Fruit fly (Drosophila melanogaster) whole organism, embryonic: ENCODE measurements around the gene Tsen2.
A peak's percentile ranks its signal among the peaks of the same experiment; 100 is the strongest.

ENCODE experiments used
- Aef1 ChIP-seq: fragments of 200-800 bp; sonication (Bioruptor generic); IDR thresholded peaks from 3 replicates; pipeline ENCODE4 v1.3.6; 2022; ENCODE audit warnings: missing biosample characterization, missing genetic modification characterization
- CG10462 ChIP-seq: fragments of 200-800 bp; sonication (Bioruptor generic); optimal IDR thresholded peaks from 2 replicates; lab custom pipeline; 2016; ENCODE audit warnings: missing biosample characterization, missing genetic modification characterization
- CG11093 ChIP-seq: fragments of 200-800 bp; sonication (Bioruptor generic); IDR thresholded peaks from 3 replicates; pipeline ENCODE4 v1.3.6; 2022; ENCODE audit warnings: missing biosample characterization, missing genetic modification characterization
- CG12104 ChIP-seq: fragments of 200-800 bp; sonication (Bioruptor generic); optimal IDR thresholded peaks from 3 replicates; lab custom pipeline; 2016; ENCODE audit warnings: missing biosample characterization, missing genetic modification characterization
- CG14860 ChIP-seq: fragments of 200-800 bp; sonication (Bioruptor generic); IDR thresholded peaks from 3 replicates; pipeline ENCODE4 v1.3.6; 2022; ENCODE audit warnings: missing biosample characterization, missing genetic modification characterization; ENCODE audit not compliant: partially characterized antibody
- CG15514 ChIP-seq: fragments of 200-800 bp; sonication (Bioruptor generic); optimal IDR thresholded peaks from 3 replicates; lab custom pipeline; 2017; ENCODE audit warnings: missing biosample characterization, missing genetic modification characterization, mild to moderate bottlenecking, moderate library complexity, missing genetic modification reagents
- CG15696 ChIP-seq: fragments of 200-800 bp; sonication (Bioruptor generic); optimal IDR thresholded peaks from 2 replicates; lab custom pipeline; 2019; ENCODE audit warnings: missing biosample characterization, mild to moderate bottlenecking, missing genetic modification characterization, moderate library complexity
- CG1832 ChIP-seq: fragments of 200-800 bp; sonication (Bioruptor generic); optimal IDR thresholded peaks from 2 replicates; lab custom pipeline; 2017; ENCODE audit warnings: missing biosample characterization, mild to moderate bottlenecking, missing genetic modification characterization, inconsistent platforms
- CG2120 ChIP-seq: fragments of 200-800 bp; sonication (Bioruptor generic); optimal IDR thresholded peaks from 3 replicates; lab custom pipeline; 2016; ENCODE audit warnings: missing biosample characterization, missing genetic modification characterization
- CG31365 ChIP-seq: fragments of 200-800 bp; sonication (Bioruptor generic); optimal IDR thresholded peaks from 2 replicates; lab custom pipeline; 2018; ENCODE audit warnings: missing biosample characterization, mild to moderate bottlenecking, missing genetic modification characterization
- CG3281 ChIP-seq: fragments of 200-800 bp; sonication (Bioruptor generic); optimal IDR thresholded peaks from 3 replicates; lab custom pipeline; 2017; ENCODE audit warnings: missing biosample characterization, mild to moderate bottlenecking, missing genetic modification characterization
- CG34224 ChIP-seq: fragments of 200-800 bp; sonication (Bioruptor generic); IDR thresholded peaks from 3 replicates; pipeline ENCODE4 v1.3.6; 2022; ENCODE audit warnings: missing biosample characterization, missing genetic modification characterization; ENCODE audit not compliant: partially characterized antibody
- CG34422 ChIP-seq: fragments of 200-800 bp; sonication (Bioruptor generic); IDR thresholded peaks from 3 replicates; pipeline ENCODE4 v1.3.6; 2022; ENCODE audit warnings: missing biosample characterization, missing genetic modification characterization
- CG43689 ChIP-seq: fragments of 200-800 bp; sonication (Bioruptor generic); IDR thresholded peaks from 2 replicates; pipeline ENCODE4 v1.3.6; 2022; ENCODE audit warnings: missing biosample characterization, missing genetic modification characterization
- CG6813 ChIP-seq: fragments of 200-800 bp; sonication (Bioruptor generic); optimal IDR thresholded peaks from 2 replicates; lab custom pipeline; 2017; ENCODE audit warnings: missing biosample characterization, missing genetic modification characterization, mild to moderate bottlenecking, moderate library complexity, missing genetic modification reagents
- CG7839 ChIP-seq: fragments of 200-800 bp; sonication (Bioruptor generic); optimal IDR thresholded peaks from 3 replicates; lab custom pipeline; 2018; ENCODE audit warnings: missing biosample characterization, mild to moderate bottlenecking, missing genetic modification characterization, moderate library complexity
- CG8388 ChIP-seq: fragments of 200-800 bp; sonication (Bioruptor generic); optimal IDR thresholded peaks from 2 replicates; lab custom pipeline; 2019; ENCODE audit warnings: missing biosample characterization, mild to moderate bottlenecking, missing genetic modification characterization, moderate library complexity
- CG8478 ChIP-seq: fragments of >200 bp; optimal IDR thresholded peaks from 2 replicates; lab custom pipeline; 2018
- CTCF ChIP-seq: fragments of 200-800 bp; sonication (Bioruptor generic); optimal IDR thresholded peaks from 2 replicates; lab custom pipeline; 2017; ENCODE audit warnings: missing biosample characterization, mild to moderate bottlenecking, missing genetic modification characterization, moderate library complexity
- Dll ChIP-seq: fragments of 200-800 bp; sonication (Bioruptor generic); IDR thresholded peaks from 4 replicates; pipeline ENCODE4 v1.3.6; 2022; ENCODE audit warnings: missing biosample characterization, missing genetic modification characterization; ENCODE audit not compliant: partially characterized antibody
- Hand ChIP-seq: fragments of 200-800 bp; sonication (Bioruptor generic); optimal IDR thresholded peaks from 2 replicates; lab custom pipeline; 2017; ENCODE audit warnings: mild to moderate bottlenecking, missing biosample characterization, missing genetic modification reagents, missing genetic modification characterization
- Lim3 ChIP-seq: fragments of 200-800 bp; sonication (Bioruptor generic); IDR thresholded peaks from 2 replicates; pipeline ENCODE4 v1.3.6; 2022; ENCODE audit warnings: missing biosample characterization, missing genetic modification characterization
- Max ChIP-seq: fragments of 200-800 bp; sonication (Bioruptor generic); optimal IDR thresholded peaks from 2 replicates; lab custom pipeline; 2016; ENCODE audit warnings: missing biosample characterization, mild to moderate bottlenecking, missing genetic modification characterization
- Meics ChIP-seq: fragments of 200-800 bp; sonication (Bioruptor generic); optimal IDR thresholded peaks from 2 replicates; lab custom pipeline; 2017; ENCODE audit warnings: missing biosample characterization, mild to moderate bottlenecking, missing genetic modification characterization
- PHDP ChIP-seq: fragments of 200-800 bp; sonication (Bioruptor generic); optimal IDR thresholded peaks from 3 replicates; lab custom pipeline; 2018; ENCODE audit warnings: missing biosample characterization, mild to moderate bottlenecking, missing genetic modification characterization, moderate library complexity
- Scr ChIP-seq: fragments of 200-800 bp; sonication (Bioruptor generic); IDR thresholded peaks from 2 replicates; pipeline ENCODE4 v1.3.6; 2022; ENCODE audit warnings: missing biosample characterization, missing genetic modification characterization; ENCODE audit not compliant: partially characterized antibody
- Taf1 ChIP-seq: fragments of 200-800 bp; sonication (Bioruptor generic); IDR thresholded peaks from 2 replicates; pipeline ENCODE4 v1.3.6; 2022; ENCODE audit warnings: missing biosample characterization, missing genetic modification characterization
- aop ChIP-seq: fragments of 200-800 bp; sonication (Bioruptor generic); IDR thresholded peaks from 2 replicates; pipeline ENCODE4 v1.3.6; 2022; ENCODE audit warnings: missing biosample characterization, missing genetic modification characterization
- bab2 ChIP-seq: fragments of 200-800 bp; sonication (Bioruptor generic); optimal IDR thresholded peaks from 2 replicates; lab custom pipeline; 2016; ENCODE audit warnings: missing biosample characterization, missing genetic modification characterization
- cad ChIP-seq: fragments of >200 bp; optimal IDR thresholded peaks from 2 replicates; lab custom pipeline; 2017; ENCODE audit warnings: missing biosample characterization, missing genetic modification characterization
- chm ChIP-seq: fragments of 200-800 bp; sonication (Bioruptor generic); IDR thresholded peaks from 2 replicates; pipeline ENCODE4 v1.3.6; 2022; ENCODE audit warnings: missing biosample characterization, missing genetic modification characterization
- chn ChIP-seq: fragments of 200-800 bp; sonication (Bioruptor generic); optimal IDR thresholded peaks from 2 replicates; lab custom pipeline; 2016; ENCODE audit warnings: missing biosample characterization, missing genetic modification characterization
- dpn ChIP-seq, 2 experiments: fragments of 200-800 bp; sonication (Bioruptor generic); optimal IDR thresholded peaks; 3 replicates each; lab custom pipeline; 2016; ENCODE audit warnings: missing biosample characterization in 2 of 2, missing genetic modification characterization in 2 of 2
- fu2 ChIP-seq: fragments of 200-800 bp; sonication (Bioruptor generic); optimal IDR thresholded peaks from 2 replicates; lab custom pipeline; 2016; ENCODE audit warnings: missing biosample characterization, missing genetic modification characterization
- gsb-n ChIP-seq: fragments of 200-800 bp; sonication (Bioruptor generic); optimal IDR thresholded peaks from 3 replicates; lab custom pipeline; 2018; ENCODE audit warnings: missing biosample characterization, mild to moderate bottlenecking, missing genetic modification characterization
- her ChIP-seq: fragments of 200-800 bp; sonication (Bioruptor generic); optimal IDR thresholded peaks from 2 replicates; lab custom pipeline; 2016; ENCODE audit warnings: missing biosample characterization, missing genetic modification characterization
- knrl ChIP-seq: fragments of 200-800 bp; sonication (Bioruptor generic); IDR thresholded peaks from 3 replicates; pipeline ENCODE4 v1.3.6; 2022; ENCODE audit warnings: missing biosample characterization, missing genetic modification characterization; ENCODE audit not compliant: partially characterized antibody
- lilli ChIP-seq: fragments of 200-800 bp; sonication (Bioruptor generic); optimal IDR thresholded peaks from 3 replicates; lab custom pipeline; 2016; ENCODE audit warnings: missing biosample characterization, missing genetic modification characterization
- lov ChIP-seq, 2 experiments: fragments of 200-800 bp in 1 of 2; fragments of >200 bp in 1 of 2; sonication (Bioruptor generic) in 1 of 2; IDR thresholded peaks in 1 of 2; optimal IDR thresholded peaks in 1 of 2; 2 replicates in 1 of 2; 3 replicates in 1 of 2; pipeline versions ENCODE4 v1.3.6 to Lab custom; 2017 to 2022; ENCODE audit warnings: missing biosample characterization in 1 of 2, missing genetic modification characterization in 1 of 2
- maf-S ChIP-seq: fragments of 200-800 bp; sonication (Bioruptor generic); optimal IDR thresholded peaks from 2 replicates; lab custom pipeline; 2016; ENCODE audit warnings: missing biosample characterization, missing genetic modification characterization
- mam ChIP-seq: fragments of 200-800 bp; sonication (Bioruptor generic); optimal IDR thresholded peaks from 3 replicates; lab custom pipeline; 2016; ENCODE audit warnings: missing biosample characterization, missing genetic modification characterization
- org-1 ChIP-seq: fragments of 200-800 bp; sonication (Bioruptor generic); optimal IDR thresholded peaks from 2 replicates; lab custom pipeline; 2017; ENCODE audit warnings: missing biosample characterization, missing genetic modification characterization
- peb ChIP-seq: fragments of 200-800 bp; sonication (Bioruptor generic); IDR thresholded peaks from 2 replicates; pipeline ENCODE4 v1.3.6; 2022; ENCODE audit warnings: missing biosample characterization, missing genetic modification characterization
- repo ChIP-seq: fragments of 200-800 bp; sonication (Bioruptor generic); optimal IDR thresholded peaks from 2 replicates; lab custom pipeline; 2016; ENCODE audit warnings: missing biosample characterization, missing genetic modification characterization
- sim ChIP-seq: fragments of 200-800 bp; sonication (Bioruptor generic); IDR thresholded peaks from 2 replicates; pipeline ENCODE4 v1.3.6; 2022; ENCODE audit warnings: missing biosample characterization, missing genetic modification characterization
- slou ChIP-seq: fragments of 200-800 bp; sonication (Bioruptor generic); optimal IDR thresholded peaks from 3 replicates; lab custom pipeline; 2016; ENCODE audit warnings: missing biosample characterization, missing genetic modification characterization
- toy ChIP-seq: fragments of 200-800 bp; sonication (Bioruptor generic); IDR thresholded peaks from 2 replicates; pipeline ENCODE4 v1.3.6; 2022; ENCODE audit warnings: missing biosample characterization, missing genetic modification characterization
- trem ChIP-seq: fragments of 200-800 bp; optimal IDR thresholded peaks from 3 replicates; lab custom pipeline; 2019; ENCODE audit warnings: missing biosample characterization, mild to moderate bottlenecking, missing genetic modification characterization, moderate library complexity
- tup ChIP-seq: fragments of 200-800 bp; sonication (Bioruptor generic); optimal IDR thresholded peaks from 2 replicates; lab custom pipeline; 2016; ENCODE audit warnings: missing biosample characterization, mild to moderate bottlenecking, missing genetic modification characterization, moderate library complexity
- zen ChIP-seq: fragments of 200-800 bp; sonication (Bioruptor generic); optimal IDR thresholded peaks from 3 replicates; lab custom pipeline; 2018; ENCODE audit warnings: missing biosample characterization, mild to moderate bottlenecking, missing genetic modification characterization, moderate library complexity

Gene Tsen2

dm6 chr2L:16679817-16680683 is 49.5 kb upstream of the Tsen2 start, which contains the start of the genes grp and squ (continued):
- TF ChIP-seq CG12104 (GFP tag; lab: Kevin White, UChicago), result no peak
- no peak for TF ChIP-seq her (GFP tag; lab: Kevin White, UChicago)
- no peak for TF ChIP-seq fu2 (GFP tag; lab: Kevin White, UChicago)
- TF ChIP-seq toy (GFP tag; lab: Robert Waterston, UW), result no peak
- peak; percentile 92 for TF ChIP-seq CG34224
- no peak for TF ChIP-seq tup
- peak; percentile 84; the same call in 1 of the 3 replicates for TF ChIP-seq CG34422
- no peak for TF ChIP-seq cad
- no peak for TF ChIP-seq CG15696 (tag; lab: Kevin White, UChicago)
- TF ChIP-seq CG14860, result peak; percentile 97
- no peak for TF ChIP-seq Taf1 (GFP tag; lab: Robert Waterston, UW)
- TF ChIP-seq Meics, result no peak
- no peak for TF ChIP-seq chm (GFP tag; lab: Robert Waterston, UW)
- no peak for TF ChIP-seq bab2 (GFP tag; lab: Kevin White, UChicago)
- TF ChIP-seq CG6813 (GFP tag; lab: Kevin White, UChicago), result no peak
- TF ChIP-seq CG8478 (lab: Kevin White, UChicago), result no peak
- no peak for TF ChIP-seq lilli (GFP tag; lab: Kevin White, UChicago)
- TF ChIP-seq CTCF (GFP tag; lab: Kevin White, UChicago), result peak; percentile 36
- TF ChIP-seq CG1832 (GFP tag; lab: Kevin White, UChicago), result no peak
- TF ChIP-seq CG43689, result no peak
- TF ChIP-seq knrl (GFP tag; lab: Robert Waterston, UW), result peak; percentile 92
- no peak for TF ChIP-seq CG8388 (GFP tag; lab: Kevin White, UChicago)
- no peak for TF ChIP-seq Lim3
- TF ChIP-seq peb (GFP tag; lab: Robert Waterston, UW), result no peak
- no peak for TF ChIP-seq org-1 (GFP tag; lab: Kevin White, UChicago)
- TF ChIP-seq mam, result no peak
- peak; percentile 93 for TF ChIP-seq Dll (GFP tag; lab: Robert Waterston, UW)
- no peak for TF ChIP-seq CG11093 (GFP tag; lab: Robert Waterston, UW)
- TF ChIP-seq Hand (GFP tag; lab: Kevin White, UChicago), result no peak
- TF ChIP-seq Scr (GFP tag; lab: Robert Waterston, UW), result peak; percentile 94
- TF ChIP-seq CG31365 (tag; lab: Kevin White, UChicago), result no peak
- TF ChIP-seq zen (tag; lab: Kevin White, UChicago), result peak; percentile 45
- no peak for TF ChIP-seq chn (GFP tag; lab: Kevin White, UChicago)
- TF ChIP-seq PHDP (tag; lab: Kevin White, UChicago), result no peak
- TF ChIP-seq CG10462 (GFP tag; lab: Kevin White, UChicago), result no peak
- no peak for TF ChIP-seq slou (GFP tag; lab: Kevin White, UChicago)
- peak; percentile 51 for TF ChIP-seq gsb-n (tag; lab: Kevin White, UChicago)
- TF ChIP-seq Aef1 (GFP tag; lab: Robert Waterston, UW), result no peak
- TF ChIP-seq CG2120 (GFP tag; lab: Kevin White, UChicago), result no peak
- TF ChIP-seq maf-S (GFP tag; lab: Kevin White, UChicago), result no peak
- TF ChIP-seq Max (GFP tag; lab: Kevin White, UChicago), result no peak
- TF ChIP-seq lov (optimal IDR thresholded peaks at IDR 0.05; lab: Kevin White, UChicago), result no peak
- no peak for TF ChIP-seq lov (GFP tag; IDR thresholded peaks at IDR 0.05; lab: Robert Waterston, UW)
- no peak for TF ChIP-seq dpn (GFP tag; optimal IDR thresholded peaks at IDR 0.05; lab: Kevin White, UChicago)
- TF ChIP-seq CG7839 (tag; lab: Kevin White, UChicago), result peak; percentile 17
- TF ChIP-seq CG15514 (GFP tag; lab: Kevin White, UChicago), result peak; percentile 56
- no peak for TF ChIP-seq aop (GFP tag; lab: Robert Waterston, UW)
- no peak for TF ChIP-seq repo
- TF ChIP-seq trem (tag; lab: Kevin White, UChicago), result peak; percentile 17
- TF ChIP-seq sim (GFP tag; lab: Robert Waterston, UW), result no peak
- no peak for TF ChIP-seq CG3281
